Fruit fly (Drosophila melanogaster) whole organism, prepupa: ENCODE data around the gene CG17776.

ENCODE experiments used
- Blimp-1 ChIP-seq: fragments of 200-800 bp; sonication (Bioruptor generic); optimal IDR thresholded peaks from 3 replicates; lab custom pipeline; 2017; ENCODE audit warnings: missing biosample characterization, missing genetic modification characterization, mild to moderate bottlenecking, moderate library complexity, missing genetic modification reagents
- CG32006 ChIP-seq: fragments of 200-800 bp; sonication (Bioruptor generic); optimal IDR thresholded peaks from 3 replicates; lab custom pipeline; 2017; ENCODE audit warnings: missing biosample characterization, mild to moderate bottlenecking, missing genetic modification characterization
- Eip93F ChIP-seq: fragments of 200-800 bp; sonication (Bioruptor generic); optimal IDR thresholded peaks from 2 replicates; lab custom pipeline; 2016; ENCODE audit warnings: missing biosample characterization, mild to moderate bottlenecking, missing genetic modification characterization
- Hr38 ChIP-seq: sonication (Bioruptor generic); optimal IDR thresholded peaks from 2 replicates; lab custom pipeline; 2016; ENCODE audit warnings: missing biosample characterization, missing genetic modification characterization
- Smox ChIP-seq: fragments of 200-800 bp; sonication (Bioruptor generic); optimal IDR thresholded peaks from 3 replicates; lab custom pipeline; 2016; ENCODE audit warnings: missing biosample characterization, missing genetic modification characterization
- Sox102F ChIP-seq: fragments of 200-800 bp; sonication (Bioruptor generic); optimal IDR thresholded peaks from 2 replicates; lab custom pipeline; 2016; ENCODE audit warnings: missing biosample characterization, mild to moderate bottlenecking, missing genetic modification characterization
- Sox14 ChIP-seq: fragments of 200-800 bp; sonication (Bioruptor generic); optimal IDR thresholded peaks from 3 replicates; lab custom pipeline; 2016; ENCODE audit warnings: missing biosample characterization, missing genetic modification characterization
- acj6 ChIP-seq: fragments of 200-800 bp; sonication (Bioruptor generic); optimal IDR thresholded peaks from 3 replicates; lab custom pipeline; 2016; ENCODE audit warnings: missing biosample characterization, missing genetic modification characterization
- fd85E ChIP-seq: fragments of 200-800 bp; sonication (Bioruptor generic); optimal IDR thresholded peaks from 3 replicates; lab custom pipeline; 2016; ENCODE audit warnings: missing biosample characterization, missing genetic modification characterization
- fkh ChIP-seq: fragments of 200-800 bp; sonication (Bioruptor generic); optimal IDR thresholded peaks from 3 replicates; lab custom pipeline; 2017; ENCODE audit warnings: missing biosample characterization, mild to moderate bottlenecking, missing genetic modification characterization, moderate library complexity
- lz ChIP-seq: fragments of 200-800 bp; sonication (Bioruptor generic); optimal IDR thresholded peaks from 3 replicates; lab custom pipeline; 2016; ENCODE audit warnings: missing biosample characterization, missing genetic modification characterization
- ss ChIP-seq, 2 experiments: fragments of 200-800 bp; sonication (Bioruptor generic); optimal IDR thresholded peaks; 2 replicates in 1 of 2; 3 replicates in 1 of 2; lab custom pipeline; 2017 to 2018; ENCODE audit warnings: mild to moderate bottlenecking in 2 of 2, missing biosample characterization in 2 of 2, missing genetic modification characterization in 2 of 2, moderate library complexity in 1 of 2
- vri ChIP-seq: fragments of 200-800 bp; sonication (Bioruptor generic); optimal IDR thresholded peaks from 3 replicates; lab custom pipeline; 2016; ENCODE audit warnings: missing biosample characterization, mild to moderate bottlenecking, missing genetic modification characterization

DNA sequence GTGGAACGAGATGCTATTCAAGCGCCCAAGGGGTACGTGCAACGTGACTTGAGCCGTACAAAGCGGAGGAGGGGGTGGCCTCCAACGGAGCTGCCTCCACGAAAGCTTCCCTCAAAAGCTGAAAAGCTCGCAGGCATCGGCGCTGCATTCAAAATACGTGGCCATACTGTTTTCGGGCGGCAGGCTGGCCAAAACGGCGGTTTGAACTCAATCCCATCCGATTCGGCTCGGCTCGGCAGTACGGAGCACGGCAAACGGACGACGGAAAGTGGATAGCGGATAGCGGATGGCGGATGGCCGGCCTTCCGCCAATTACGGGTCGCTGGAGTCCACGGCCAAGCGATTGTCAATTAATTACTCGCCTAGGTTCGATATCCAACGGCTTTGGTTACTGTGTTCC is 4.4 kb downstream of the CG17776 start, which contains the start of gene Mct1:
- TF ChIP-seq ss (GFP tag; optimal IDR thresholded peaks at IDR 0.05; lab: Kevin White, UChicago) (no peak), CG32006 (GFP tag; lab: Kevin White, UChicago) (no peak), Blimp-1 (GFP tag; lab: Kevin White, UChicago) (no peak), fd85E (no peak), Sox102F (GFP tag; lab: Kevin White, UChicago) (no peak), Eip93F (GFP tag; lab: Kevin White, UChicago) (no peak), vri (GFP tag; lab: Kevin White, UChicago) (no peak), Hr38 (GFP tag; lab: Kevin White, UChicago) (no peak), acj6 (GFP tag; lab: Kevin White, UChicago) (no peak), Sox14 (GFP tag; lab: Kevin White, UChicago) (no peak), Smox (no peak), fkh (no peak), lz (no peak)
